Worm (Caenorhabditis elegans): ENCODE measurements around the gene nspc-19.

ce11 chrX:14517842-14518241 is 10.7 kb upstream of the nspc-19 start:
- TF ChIP-seq mep-1 (tag; optimal IDR thresholded peaks at IDR 0.05) = no peak
- no peak for TF ChIP-seq bed-3 (GFP tag; optimal IDR thresholded peaks at IDR 0.05)
- no peak for TF ChIP-seq snpc-4 (tag; optimal IDR thresholded peaks at IDR 0.05)
- TF ChIP-seq nhr-76 (tag; optimal IDR thresholded peaks at IDR 0.05) = no peak
- no peak for TF ChIP-seq elt-3 (tag; optimal IDR thresholded peaks at IDR 0.05)
- no peak for TF ChIP-seq flh-1 (GFP tag; optimal IDR thresholded peaks at IDR 0.05)
- no peak for TF ChIP-seq ztf-11 (tag; optimal IDR thresholded peaks at IDR 0.05)
- no peak for TF ChIP-seq unc-62 (GFP tag; optimal IDR thresholded peaks at IDR 0.05)
- no peak for TF ChIP-seq hlh-1 (tag; optimal IDR thresholded peaks at IDR 0.05)
- TF ChIP-seq nhr-28 (tag; optimal IDR thresholded peaks at IDR 0.05) = no peak
- no peak for TF ChIP-seq unc-39 (tag; optimal IDR thresholded peaks at IDR 0.05)

Data from whole organism, mixed stage, embryonic.